Fruit fly (Drosophila melanogaster) whole organism, embryonic: ENCODE data around the gene MED15.

Experiments used
- ATbp ChIP-seq: fragments of 200-800 bp; sonication (Bioruptor generic); optimal IDR thresholded peaks from 2 replicates; lab custom pipeline; 2017; ENCODE audit warnings: missing biosample characterization, mild to moderate bottlenecking, missing genetic modification characterization, missing genetic modification reagents
- Adf1 ChIP-seq: fragments of 200-800 bp; sonication (Bioruptor generic); IDR thresholded peaks from 2 replicates; pipeline ENCODE4 v1.3.6; 2022; ENCODE audit warnings: missing biosample characterization, missing genetic modification characterization
- Bteb2 ChIP-seq: fragments of 200-800 bp; sonication (Bioruptor generic); optimal IDR thresholded peaks from 2 replicates; lab custom pipeline; 2016; ENCODE audit warnings: missing biosample characterization, missing genetic modification characterization
- CG10979 ChIP-seq: fragments of 200-800 bp; sonication (Bioruptor generic); optimal IDR thresholded peaks from 2 replicates; lab custom pipeline; 2018; ENCODE audit warnings: missing biosample characterization, mild to moderate bottlenecking, missing genetic modification characterization, moderate library complexity
- CG12104 ChIP-seq: fragments of 200-800 bp; sonication (Bioruptor generic); optimal IDR thresholded peaks from 3 replicates; lab custom pipeline; 2016; ENCODE audit warnings: missing biosample characterization, missing genetic modification characterization
- CG13894 ChIP-seq: fragments of 200-800 bp; sonication (Bioruptor generic); optimal IDR thresholded peaks from 3 replicates; lab custom pipeline; 2018; ENCODE audit warnings: missing biosample characterization, mild to moderate bottlenecking, missing genetic modification characterization, moderate library complexity
- CG14014 ChIP-seq: fragments of 200-800 bp; sonication (Bioruptor generic); IDR thresholded peaks from 2 replicates; pipeline ENCODE4 v1.3.6; 2022; ENCODE audit warnings: missing biosample characterization, missing genetic modification characterization
- CG14050 ChIP-seq: fragments of 200-800 bp; sonication (Bioruptor generic); IDR thresholded peaks from 3 replicates; pipeline ENCODE4 v1.3.6; 2022; ENCODE audit warnings: missing biosample characterization, missing genetic modification characterization
- CG16813 ChIP-seq: fragments of 200-800 bp; sonication (Bioruptor generic); IDR thresholded peaks from 3 replicates; pipeline ENCODE4 v1.3.6; 2022; ENCODE audit warnings: missing biosample characterization, missing genetic modification characterization; ENCODE audit not compliant: partially characterized antibody
- CG16863 ChIP-seq: fragments of 200-800 bp; sonication (Bioruptor generic); optimal IDR thresholded peaks from 3 replicates; lab custom pipeline; 2016; ENCODE audit warnings: missing biosample characterization, missing genetic modification characterization
- CG17359 ChIP-seq: fragments of 200-800 bp; sonication (Bioruptor generic); optimal IDR thresholded peaks from 3 replicates; lab custom pipeline; 2018; ENCODE audit warnings: missing biosample characterization, mild to moderate bottlenecking, missing genetic modification characterization, moderate library complexity
- CG33557 ChIP-seq: fragments of 200-800 bp; sonication (Bioruptor generic); optimal IDR thresholded peaks from 2 replicates; lab custom pipeline; 2019; ENCODE audit warnings: missing biosample characterization, mild to moderate bottlenecking, missing genetic modification characterization, moderate library complexity
- CG4730 ChIP-seq: fragments of 200-800 bp; sonication (Bioruptor generic); IDR thresholded peaks from 2 replicates; pipeline ENCODE4 v1.3.6; 2022; ENCODE audit warnings: missing biosample characterization, missing genetic modification characterization
- CG8290 ChIP-seq, 3 experiments: fragments of 200-800 bp; sonication (Bioruptor generic); optimal IDR thresholded peaks; 2 replicates each; lab custom pipeline; 2016 to 2019; ENCODE audit warnings: missing biosample characterization in 3 of 3, missing genetic modification characterization in 3 of 3, mild to moderate bottlenecking in 2 of 3, moderate library complexity in 1 of 3
- CG8478 ChIP-seq: fragments of >200 bp; optimal IDR thresholded peaks from 2 replicates; lab custom pipeline; 2018
- D ChIP-seq, 2 experiments: fragments of 200-800 bp in 1 of 2; fragments of >200 bp in 1 of 2; sonication (Bioruptor generic) in 1 of 2; optimal IDR thresholded peaks; 2 replicates in 1 of 2; 3 replicates in 1 of 2; lab custom pipeline; 2017; ENCODE audit warnings: mild to moderate bottlenecking in 1 of 2, missing biosample characterization in 1 of 2, missing genetic modification characterization in 1 of 2, missing genetic modification reagents in 1 of 2
- D19A ChIP-seq: fragments of 200-800 bp; optimal IDR thresholded peaks from 3 replicates; lab custom pipeline; 2019; ENCODE audit warnings: missing biosample characterization, mild to moderate bottlenecking, missing genetic modification characterization, moderate library complexity
- Hr3 ChIP-seq: fragments of 200-800 bp; sonication (Bioruptor generic); optimal IDR thresholded peaks from 3 replicates; lab custom pipeline; 2016; ENCODE audit warnings: missing biosample characterization, missing genetic modification characterization
- Hsf ChIP-seq: fragments of 200-800 bp; sonication (Bioruptor generic); optimal IDR thresholded peaks from 3 replicates; lab custom pipeline; 2016; ENCODE audit warnings: missing biosample characterization, missing genetic modification characterization
- Mes4 ChIP-seq: fragments of 200-800 bp; sonication (Bioruptor generic); optimal IDR thresholded peaks from 2 replicates; lab custom pipeline; 2016; ENCODE audit warnings: missing biosample characterization, missing genetic modification characterization
- Optix ChIP-seq: fragments of 200-800 bp; sonication (Bioruptor generic); IDR thresholded peaks from 3 replicates; pipeline ENCODE4 v1.3.6; 2022; ENCODE audit warnings: missing biosample characterization, missing genetic modification characterization
- Ptx1 ChIP-seq: fragments of 200-800 bp; sonication (Bioruptor generic); IDR thresholded peaks from 2 replicates; pipeline ENCODE4 v1.3.6; 2022; ENCODE audit warnings: missing biosample characterization, missing genetic modification characterization
- Side ChIP-seq: fragments of 200-800 bp; sonication (Bioruptor generic); optimal IDR thresholded peaks from 2 replicates; lab custom pipeline; 2016; ENCODE audit warnings: missing biosample characterization, missing genetic modification characterization
- Sox100B ChIP-seq: fragments of 200-800 bp; sonication (Bioruptor generic); optimal IDR thresholded peaks from 3 replicates; lab custom pipeline; 2018; ENCODE audit warnings: missing biosample characterization, mild to moderate bottlenecking, missing genetic modification characterization
- Spps ChIP-seq: fragments of 200-800 bp; sonication (Bioruptor generic); optimal IDR thresholded peaks from 2 replicates; lab custom pipeline; 2018; ENCODE audit warnings: missing biosample characterization, mild to moderate bottlenecking, missing genetic modification characterization
- Trl ChIP-seq, 3 experiments: fragments of >200 bp in 2 of 3; fragments of 200-800 bp in 1 of 3; sonication (Bioruptor generic) in 1 of 3; optimal IDR thresholded peaks; 2 replicates in 1 of 3; 3 replicates in 2 of 3; lab custom pipeline; 2016 to 2017; ENCODE audit warnings: missing biosample characterization in 1 of 3, missing genetic modification characterization in 1 of 3
- bowl ChIP-seq: fragments of 200-800 bp; sonication (Bioruptor generic); IDR thresholded peaks from 2 replicates; pipeline ENCODE4 v1.3.6; 2022; ENCODE audit warnings: missing biosample characterization, missing genetic modification characterization
- bsh ChIP-seq, 2 experiments: fragments of 200-800 bp; sonication (Bioruptor generic); optimal IDR thresholded peaks; 2 replicates each; lab custom pipeline; 2017 to 2018; ENCODE audit warnings: mild to moderate bottlenecking in 2 of 2, missing biosample characterization in 2 of 2, missing genetic modification characterization in 2 of 2, moderate library complexity in 1 of 2
- chm ChIP-seq: fragments of 200-800 bp; sonication (Bioruptor generic); IDR thresholded peaks from 2 replicates; pipeline ENCODE4 v1.3.6; 2022; ENCODE audit warnings: missing biosample characterization, missing genetic modification characterization
- crc ChIP-seq: fragments of 200-800 bp; sonication (Bioruptor generic); optimal IDR thresholded peaks from 2 replicates; lab custom pipeline; 2016; ENCODE audit warnings: missing biosample characterization, missing genetic modification characterization
- crp ChIP-seq, 2 experiments: fragments of 200-800 bp; sonication (Bioruptor generic); optimal IDR thresholded peaks; 2 replicates in 1 of 2; 3 replicates in 1 of 2; lab custom pipeline; 2017; ENCODE audit warnings: missing biosample characterization in 2 of 2, missing genetic modification characterization in 2 of 2, mild to moderate bottlenecking in 1 of 2, moderate library complexity in 1 of 2
- cwo ChIP-seq: fragments of 200-800 bp; sonication (Bioruptor generic); optimal IDR thresholded peaks from 3 replicates; lab custom pipeline; 2017; ENCODE audit warnings: missing biosample characterization, missing genetic modification characterization, mild to moderate bottlenecking, moderate library complexity, missing genetic modification reagents
- emc ChIP-seq: fragments of 200-800 bp; sonication (Bioruptor generic); optimal IDR thresholded peaks from 2 replicates; lab custom pipeline; 2016; ENCODE audit warnings: missing biosample characterization, missing genetic modification characterization
- ewg ChIP-seq: fragments of 200-800 bp; sonication (Bioruptor generic); optimal IDR thresholded peaks from 3 replicates; lab custom pipeline; 2017; ENCODE audit warnings: mild to moderate bottlenecking, missing biosample characterization, missing genetic modification reagents, missing genetic modification characterization
- fd96Cb ChIP-seq: fragments of 200-800 bp; sonication (Bioruptor generic); optimal IDR thresholded peaks from 2 replicates; lab custom pipeline; 2018; ENCODE audit warnings: missing biosample characterization, mild to moderate bottlenecking, missing genetic modification characterization, moderate library complexity
- ftz-f1 ChIP-seq: fragments of 200-800 bp; sonication (Bioruptor generic); optimal IDR thresholded peaks from 2 replicates; lab custom pipeline; 2016; ENCODE audit warnings: missing biosample characterization, missing genetic modification characterization
- gfzf ChIP-seq: fragments of 200-800 bp; sonication (Bioruptor generic); optimal IDR thresholded peaks from 2 replicates; lab custom pipeline; 2016; ENCODE audit warnings: missing biosample characterization, mild to moderate bottlenecking, missing genetic modification characterization, moderate library complexity
- hth ChIP-seq: fragments of >200 bp; optimal IDR thresholded peaks from 2 replicates; lab custom pipeline; 2017; ENCODE audit warnings: inconsistent platforms
- insv ChIP-seq, 2 experiments: fragments of 200-800 bp; sonication (Bioruptor generic); optimal IDR thresholded peaks; 3 replicates each; lab custom pipeline; 2016 to 2018; ENCODE audit warnings: missing biosample characterization in 2 of 2, missing genetic modification characterization in 2 of 2
- nau ChIP-seq: fragments of 200-800 bp; sonication (Bioruptor generic); optimal IDR thresholded peaks from 3 replicates; lab custom pipeline; 2017; ENCODE audit warnings: missing biosample characterization, mild to moderate bottlenecking, missing genetic modification characterization, missing genetic modification reagents
- scrt ChIP-seq: fragments of 200-800 bp; sonication (Bioruptor generic); optimal IDR thresholded peaks from 2 replicates; lab custom pipeline; 2018; ENCODE audit warnings: missing biosample characterization, mild to moderate bottlenecking, missing genetic modification characterization, moderate library complexity
- sd ChIP-seq: fragments of 200-800 bp; sonication (Bioruptor generic); optimal IDR thresholded peaks from 3 replicates; lab custom pipeline; 2018; ENCODE audit warnings: missing biosample characterization, mild to moderate bottlenecking, missing genetic modification characterization, moderate library complexity
- sens ChIP-seq: fragments of 200-800 bp; sonication (Bioruptor generic); peaks from one replicate; lab custom pipeline; 2016; ENCODE audit warnings: missing biosample characterization, missing genetic modification characterization
- tin ChIP-seq: fragments of 200-800 bp; sonication (Bioruptor generic); optimal IDR thresholded peaks from 3 replicates; lab custom pipeline; 2016; ENCODE audit warnings: missing biosample characterization, missing genetic modification characterization
- tll ChIP-seq, 2 experiments: fragments of 200-800 bp in 1 of 2; fragments of >200 bp in 1 of 2; sonication (Bioruptor generic) in 1 of 2; optimal IDR thresholded peaks; 2 replicates each; lab custom pipeline; 2017 to 2019; ENCODE audit warnings: missing biosample characterization in 2 of 2, missing genetic modification characterization in 2 of 2, mild to moderate bottlenecking in 1 of 2, moderate library complexity in 1 of 2
- trh ChIP-seq: fragments of 200-800 bp; sonication (Bioruptor generic); optimal IDR thresholded peaks from 2 replicates; lab custom pipeline; 2016; ENCODE audit warnings: missing biosample characterization, missing genetic modification characterization
- ttk ChIP-seq: fragments of 200-800 bp; sonication (Bioruptor generic); IDR thresholded peaks from 2 replicates; pipeline ENCODE4 v2.1.2; 2022; ENCODE audit warnings: missing biosample characterization, missing genetic modification characterization
- zen ChIP-seq: fragments of 200-800 bp; sonication (Bioruptor generic); optimal IDR thresholded peaks from 3 replicates; lab custom pipeline; 2018; ENCODE audit warnings: missing biosample characterization, mild to moderate bottlenecking, missing genetic modification characterization, moderate library complexity

The MED15 gene

DNA sequence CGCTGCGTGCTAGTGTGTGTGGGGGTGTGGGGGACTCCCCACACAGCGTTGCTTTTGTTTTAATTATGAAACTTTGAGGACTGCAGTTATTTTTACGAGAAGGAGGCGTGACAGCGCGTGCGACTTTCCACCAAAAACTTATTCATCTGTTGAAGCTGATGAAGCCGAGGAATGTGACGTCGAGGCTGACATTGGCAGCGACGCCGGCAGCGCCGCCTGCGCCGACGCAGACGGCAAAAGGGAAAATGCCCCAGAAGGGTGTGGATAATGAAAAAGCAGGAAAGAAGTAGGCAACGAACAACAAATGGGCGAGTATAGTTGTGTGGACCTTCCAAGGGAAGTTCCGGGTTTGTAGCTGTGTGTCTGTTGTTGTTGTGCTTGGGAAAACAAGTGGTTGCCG lies 5.1 kb upstream of the MED15 start (continued):
- TF ChIP-seq CG13894 (peak; percentile 3), ATbp (GFP tag; lab: Kevin White, UChicago) (no peak), emc (GFP tag; lab: Kevin White, UChicago) (no peak), cwo (GFP tag; lab: Kevin White, UChicago) (no peak), Spps (tag; lab: Kevin White, UChicago) (no peak), Bteb2 (GFP tag; lab: Kevin White, UChicago) (no peak), tll (GFP tag; optimal IDR thresholded peaks at IDR 0.05; lab: Kevin White, UChicago) (no peak), zen (tag; lab: Kevin White, UChicago) (no peak), Ptx1 (GFP tag; lab: Robert Waterston, UW) (no peak), CG16863 (no peak), fd96Cb (tag; lab: Kevin White, UChicago) (no peak), Hr3 (GFP tag; lab: Kevin White, UChicago) (no peak), CG14014 (GFP tag; lab: Robert Waterston, UW) (no peak), bowl (GFP tag; lab: Robert Waterston, UW) (no peak), Side (no peak), CG8290 (GFP tag; optimal IDR thresholded peaks at IDR 0.05; lab: Kevin White, UChicago) (no peak), CG8290 (tag; optimal IDR thresholded peaks at IDR 0.05; lab: Kevin White, UChicago) (no peak), sens (GFP tag; lab: Kevin White, UChicago) (peak; percentile 13), Sox100B (GFP tag; lab: Kevin White, UChicago) (no peak), Optix (GFP tag; lab: Robert Waterston, UW) (0 out of 3 replicates have a peak, but pooled peaks have one; percentile 16), Trl (optimal IDR thresholded peaks at IDR 0.05; lab: Kevin White, UChicago) (no peak), Trl (GFP tag; optimal IDR thresholded peaks at IDR 0.05; lab: Kevin White, UChicago) (no peak), insv (GFP tag; optimal IDR thresholded peaks at IDR 0.05; lab: Kevin White, UChicago) (no peak), trh (GFP tag; lab: Kevin White, UChicago) (no peak), ftz-f1 (GFP tag; lab: Kevin White, UChicago) (no peak), sd (peak; percentile 65), Adf1 (peak; percentile 90), gfzf (GFP tag; lab: Kevin White, UChicago) (no peak), ewg (GFP tag; lab: Kevin White, UChicago) (peak; percentile 58), crc (GFP tag; lab: Kevin White, UChicago) (no peak), CG10979 (tag; lab: Kevin White, UChicago) (no peak), bsh (GFP tag; optimal IDR thresholded peaks at IDR 0.05; lab: Kevin White, UChicago) (no peak), CG33557 (GFP tag; lab: Kevin White, UChicago) (no peak), scrt (GFP tag; lab: Kevin White, UChicago) (peak; percentile 79)

DNA sequence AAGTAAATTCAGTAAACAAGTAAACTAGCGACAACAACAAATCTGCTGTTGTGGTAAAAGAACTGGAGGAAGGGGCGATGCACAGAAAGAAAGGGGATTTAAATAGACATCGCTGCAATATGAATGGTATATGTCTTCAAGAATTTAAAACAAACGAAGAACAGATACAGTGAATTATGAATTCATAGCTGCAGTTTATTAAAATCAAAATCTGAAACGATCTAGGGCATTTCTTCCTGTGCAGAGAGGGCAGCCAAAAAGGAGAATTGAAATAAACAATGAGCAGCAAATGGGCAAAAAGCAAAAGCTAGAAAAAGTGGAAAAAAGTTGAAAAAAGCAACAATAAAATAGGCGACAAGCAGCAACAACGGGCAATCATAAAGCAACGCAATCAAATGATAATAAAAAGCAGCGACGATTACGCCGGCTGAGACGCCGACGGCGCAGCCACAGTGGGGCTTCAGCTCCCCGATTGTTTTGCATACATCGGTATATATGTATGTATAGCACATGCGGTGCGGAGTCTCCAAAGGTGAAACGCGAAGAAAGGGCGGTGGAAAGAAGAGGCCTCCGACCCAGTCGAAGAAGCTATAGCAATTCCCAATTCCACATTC lies 4.0 kb upstream of the MED15 start:
- TF ChIP-seq CG10979 (tag; lab: Kevin White, UChicago) (peak; percentile 75), CG16813 (GFP tag; lab: Robert Waterston, UW) (no peak), hth (lab: Kevin White, UChicago) (no peak), ttk (GFP tag; lab: Robert Waterston, UW) (peak; percentile 78), CG8478 (lab: Kevin White, UChicago) (no peak), D (optimal IDR thresholded peaks at IDR 0.05; lab: Kevin White, UChicago) (no peak), D (GFP tag; optimal IDR thresholded peaks at IDR 0.05; lab: Kevin White, UChicago) (peak; percentile 73), CG14050 (GFP tag; lab: Robert Waterston, UW) (peak; percentile 76), sd (peak; percentile 30), crp (GFP tag; optimal IDR thresholded peaks at IDR 0.05; lab: Kevin White, UChicago) (peak in 1 of 2 experiments; percentile 3), CG17359 (tag; lab: Kevin White, UChicago) (peak; percentile 88), nau (GFP tag; lab: Kevin White, UChicago) (no peak), Hsf (peak; percentile 73), CG4730 (GFP tag; lab: Robert Waterston, UW) (peak; percentile 74), Bteb2 (GFP tag; lab: Kevin White, UChicago) (peak; percentile 62), CG12104 (peak; percentile 55), CG8290 (GFP tag; optimal IDR thresholded peaks at IDR 0.05; lab: Kevin White, UChicago) (no peak), CG8290 (tag; optimal IDR thresholded peaks at IDR 0.05; lab: Kevin White, UChicago) (peak in 1 of 2 experiments; percentile 79), Mes4 (GFP tag; lab: Kevin White, UChicago) (peak; percentile 67), chm (GFP tag; lab: Robert Waterston, UW) (peak; percentile 60; the same call in 1 of the 2 replicates), D19A (tag; lab: Kevin White, UChicago) (peak; percentile 61), tin (peak; percentile 65)
